Fruit fly (Drosophila melanogaster): Measurements from ENCODE around the gene obst-H.

obst-H gene

DNA sequence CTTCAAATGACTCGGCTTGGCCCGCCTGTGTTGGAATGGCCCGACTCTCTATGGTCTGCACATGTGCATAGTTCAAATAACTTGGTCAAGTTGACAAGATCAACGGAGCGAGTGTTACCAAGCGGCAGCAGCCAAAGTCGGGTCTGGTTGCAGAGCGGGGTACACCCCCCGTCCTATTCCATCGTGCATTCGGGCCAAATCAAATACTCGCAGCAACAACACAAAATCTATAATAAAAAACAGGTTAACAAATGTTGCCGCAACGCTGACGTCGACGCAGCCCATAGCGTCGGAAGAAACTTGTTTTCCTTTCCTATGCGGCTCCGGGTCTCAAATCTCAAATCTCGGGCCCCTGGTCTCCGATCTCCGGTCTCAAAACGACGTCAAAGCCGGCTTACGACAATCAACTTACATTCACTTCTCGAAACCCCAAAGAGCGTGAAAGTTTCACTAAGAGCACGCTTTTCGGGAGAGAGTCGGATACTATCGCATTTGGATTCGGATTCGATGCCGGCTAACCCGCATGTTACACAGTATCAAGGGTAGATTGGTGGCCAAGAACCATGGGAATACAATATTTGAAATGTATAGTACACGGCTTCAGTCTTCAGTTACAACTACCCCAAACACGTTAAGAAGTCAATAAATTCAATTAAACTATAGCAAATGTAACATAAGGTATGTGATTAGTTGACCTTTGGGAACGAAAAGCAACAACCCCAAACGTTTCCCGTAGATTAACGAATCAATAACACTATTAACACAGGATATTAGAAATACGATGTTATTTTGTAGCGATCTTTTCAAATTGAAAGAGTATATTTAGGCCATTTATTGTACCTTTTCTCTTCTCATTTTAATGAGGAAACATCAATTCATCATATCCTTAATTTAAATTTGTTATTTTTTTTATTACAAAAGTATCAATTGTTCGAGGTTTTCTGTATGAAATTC, 5.5 kb upstream of the obst-H start:
- peak; percentile 38 for TF ChIP-seq CG15696 (tag; optimal IDR thresholded peaks at IDR 0.05)
- TF ChIP-seq bab2 (GFP tag; optimal IDR thresholded peaks at IDR 0.05): peak; percentile 61
- TF ChIP-seq dm (GFP tag; optimal IDR thresholded peaks at IDR 0.05): peak; percentile 29
- TF ChIP-seq CG10565 (GFP tag; optimal IDR thresholded peaks at IDR 0.05): no peak
- TF ChIP-seq jing (GFP tag; optimal IDR thresholded peaks at IDR 0.05): peak; percentile 37
- TF ChIP-seq ranshi (GFP tag; IDR thresholded peaks at IDR 0.05): no peak; the same call in 1 of the 2 replicates
- peak; percentile 73 for TF ChIP-seq grau (tag; optimal IDR thresholded peaks at IDR 0.05)
- TF ChIP-seq Lpt (GFP tag; optimal IDR thresholded peaks at IDR 0.05): no peak
- TF ChIP-seq CG33557 (GFP tag; optimal IDR thresholded peaks at IDR 0.05): peak; percentile 52
- TF ChIP-seq CG13424 (tag; optimal IDR thresholded peaks at IDR 0.05): peak; percentile 68
- TF ChIP-seq CG12219 (GFP tag; optimal IDR thresholded peaks at IDR 0.05): peak; percentile 13
- TF ChIP-seq Sox102F (GFP tag; optimal IDR thresholded peaks at IDR 0.05): peak; percentile 52
- TF ChIP-seq D19A (tag; optimal IDR thresholded peaks at IDR 0.05): peak; percentile 39
- peak; percentile 3 for TF ChIP-seq exex (tag; optimal IDR thresholded peaks at IDR 0.05)
- TF ChIP-seq CG7839 (tag; optimal IDR thresholded peaks at IDR 0.05): peak; percentile 77
- TF ChIP-seq Abd-B (GFP tag; optimal IDR thresholded peaks at IDR 0.05): peak; percentile 68
- peak; percentile 61 for TF ChIP-seq sisA (GFP tag; IDR thresholded peaks at IDR 0.05)
- peak; percentile 7; the same call in 1 of the 2 replicates for TF ChIP-seq Ada2b (GFP tag; IDR thresholded peaks at IDR 0.05)
- TF ChIP-seq Sox100B (GFP tag; optimal IDR thresholded peaks at IDR 0.05): peak; percentile 78
- peak; percentile 59 for TF ChIP-seq zfh2 (GFP tag; optimal IDR thresholded peaks at IDR 0.05)
- TF ChIP-seq crp (GFP tag; optimal IDR thresholded peaks at IDR 0.05): peak in 1 of 2 experiments; percentile 28
- TF ChIP-seq Nf-YB (GFP tag; optimal IDR thresholded peaks at IDR 0.05): peak; percentile 62
- no peak for TF ChIP-seq sima (GFP tag; optimal IDR thresholded peaks at IDR 0.05)
- peak; percentile 23 for TF ChIP-seq vfl (GFP tag; optimal IDR thresholded peaks at IDR 0.05)
- TF ChIP-seq Lhr (GFP tag; optimal IDR thresholded peaks at IDR 0.05): peak; percentile 26
- TF ChIP-seq row (GFP tag; IDR thresholded peaks at IDR 0.05): peak; percentile 91
- TF ChIP-seq CG6683 (GFP tag; optimal IDR thresholded peaks at IDR 0.05): peak; percentile 27
- TF ChIP-seq Dad (GFP tag; optimal IDR thresholded peaks at IDR 0.05): peak; percentile 18
- TF ChIP-seq HLHmδ (GFP tag; optimal IDR thresholded peaks at IDR 0.05): peak; percentile 13
- TF ChIP-seq peb (GFP tag; IDR thresholded peaks at IDR 0.05): no peak
- peak; percentile 56 for TF ChIP-seq CG3281 (GFP tag; optimal IDR thresholded peaks at IDR 0.05)
- peak; percentile 95 for TF ChIP-seq sd (tag; optimal IDR thresholded peaks at IDR 0.05)
- peak; percentile 33 for TF ChIP-seq fd3F (GFP tag; optimal IDR thresholded peaks at IDR 0.05)
- TF ChIP-seq CG12104 (GFP tag; optimal IDR thresholded peaks at IDR 0.05): peak; percentile 30
- TF ChIP-seq CG42726 (GFP tag; IDR thresholded peaks at IDR 0.05; ENCODE audit: partially characterized antibody): no peak
- TF ChIP-seq CG17912 (GFP tag; optimal IDR thresholded peaks at IDR 0.05): no peak
- TF ChIP-seq ewg (GFP tag; optimal IDR thresholded peaks at IDR 0.05): peak; percentile 50
- no peak for TF ChIP-seq Lim3 (GFP tag; IDR thresholded peaks at IDR 0.05)
- no peak for TF ChIP-seq CG12299 (tag; optimal IDR thresholded peaks at IDR 0.05)
- peak; percentile 70 for TF ChIP-seq Dek (tag; optimal IDR thresholded peaks at IDR 0.05)
- TF ChIP-seq ATbp (GFP tag; optimal IDR thresholded peaks at IDR 0.05): peak; percentile 52
- peak; percentile 46 for TF ChIP-seq CG18476 (GFP tag; optimal IDR thresholded peaks at IDR 0.05)
- TF ChIP-seq Antp (GFP tag; optimal IDR thresholded peaks at IDR 0.05): peak; percentile 45
- TF ChIP-seq bsh (GFP tag; optimal IDR thresholded peaks at IDR 0.05): peak; percentile 17 to 40
- TF ChIP-seq mirr (GFP tag; optimal IDR thresholded peaks at IDR 0.05): no peak
- TF ChIP-seq CG18619 (GFP tag; optimal IDR thresholded peaks at IDR 0.05): peak; percentile 87
- TF ChIP-seq Dp (GFP tag; optimal IDR thresholded peaks at IDR 0.05): no peak

All from whole organism, embryonic.